Fruit fly (Drosophila melanogaster): ENCODE results near the gene BI-1.

Gene BI-1

DNA sequence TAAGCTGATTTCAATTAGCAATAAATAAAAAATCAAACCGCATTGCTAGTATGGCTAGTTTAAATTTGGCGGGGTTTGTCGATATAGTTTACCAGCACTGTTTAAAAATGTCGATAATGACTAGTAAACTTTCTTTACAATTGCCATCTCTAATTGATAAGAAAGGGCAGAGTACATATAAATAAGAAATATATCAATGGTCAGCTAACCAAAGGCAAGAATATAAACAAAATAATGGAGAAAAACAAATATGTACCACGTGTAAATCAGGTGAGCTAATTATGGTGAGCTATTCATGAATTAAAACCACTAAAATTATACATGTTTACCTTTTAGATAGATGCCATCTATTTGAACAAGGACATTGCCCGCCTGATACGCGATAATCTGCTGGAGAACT, 30.2 kb upstream of the BI-1 start, which contains the start of gene Pex2 (continued):
- TF ChIP-seq CG6791 (GFP tag; IDR thresholded peaks at IDR 0.05; ENCODE audit: partially characterized antibody) (0 out of 3 replicates have a peak, but pooled peaks have one; percentile 56), CG12155 (GFP tag; optimal IDR thresholded peaks at IDR 0.05) (peak; percentile 48), unc-4 (GFP tag; IDR thresholded peaks at IDR 0.05; ENCODE audit: partially characterized antibody) (0 out of 2 replicates have a peak, but pooled peaks have one; percentile 25), jing (GFP tag; optimal IDR thresholded peaks at IDR 0.05) (no peak), CG15514 (GFP tag; optimal IDR thresholded peaks at IDR 0.05) (peak; percentile 38), MBD-R2 (GFP tag; IDR thresholded peaks at IDR 0.05) (peak; percentile 39; the same call in 1 of the 2 replicates), lilli (GFP tag; optimal IDR thresholded peaks at IDR 0.05) (peak; percentile 25), B-H1 (GFP tag; IDR thresholded peaks at IDR 0.05) (no peak), Fer3 (tag; optimal IDR thresholded peaks at IDR 0.05) (no peak), tap (tag; optimal IDR thresholded peaks at IDR 0.05) (peak; percentile 1), Vsx1 (GFP tag; optimal IDR thresholded peaks at IDR 0.05) (peak; percentile 2), CG7839 (tag; optimal IDR thresholded peaks at IDR 0.05) (no peak), Asciz (GFP tag; optimal IDR thresholded peaks at IDR 0.05) (no peak), sna (GFP tag; IDR thresholded peaks at IDR 0.05; ENCODE audit: partially characterized antibody) (peak; percentile 34; the same call in 1 of the 2 replicates), Myb (GFP tag; optimal IDR thresholded peaks at IDR 0.05) (peak; percentile 27), sug (tag; optimal IDR thresholded peaks at IDR 0.05) (peak; percentile 28), caup (GFP tag; optimal IDR thresholded peaks at IDR 0.05; ENCODE audit: severe bottlenecking) (peak; percentile 9), phol (tag; optimal IDR thresholded peaks at IDR 0.05) (peak; percentile 91), gem (tag; optimal IDR thresholded peaks at IDR 0.05) (peak; percentile 1), CG2120 (GFP tag; optimal IDR thresholded peaks at IDR 0.05) (peak; percentile 32), CG16813 (GFP tag; IDR thresholded peaks at IDR 0.05; ENCODE audit: partially characterized antibody) (0 out of 3 replicates have a peak, but pooled peaks have one; percentile 31), B-H2 (GFP tag; optimal IDR thresholded peaks at IDR 0.05) (peak; percentile 71), CoRest (tag; optimal IDR thresholded peaks at IDR 0.05) (peak; percentile 20), HmgZ (tag; optimal IDR thresholded peaks at IDR 0.05) (peak; percentile 76), CG12104 (GFP tag; optimal IDR thresholded peaks at IDR 0.05) (no peak), CG15601 (tag; optimal IDR thresholded peaks at IDR 0.05) (peak; percentile 21), gcm (GFP tag; optimal IDR thresholded peaks at IDR 0.05) (peak; percentile 15), HLH4C (GFP tag; IDR thresholded peaks at IDR 0.05; ENCODE audit: partially characterized antibody) (peak; percentile 37; the same call in 1 of the 3 replicates), Hmr (GFP tag; optimal IDR thresholded peaks at IDR 0.05) (peak; percentile 33), CHES-1-like (GFP tag; optimal IDR thresholded peaks at IDR 0.05) (no peak), CG1603 (tag; optimal IDR thresholded peaks at IDR 0.05) (peak; percentile 58), YL-1 (GFP tag; optimal IDR thresholded peaks at IDR 0.05) (peak; percentile 9), CG4617 (GFP tag; optimal IDR thresholded peaks at IDR 0.05; ENCODE audit: borderline replicate concordance) (peak; percentile 9), ranshi (GFP tag; IDR thresholded peaks at IDR 0.05) (no peak), ab (GFP tag; optimal IDR thresholded peaks at IDR 0.05) (no peak), gro (GFP tag; optimal IDR thresholded peaks at IDR 0.05) (peak; percentile 55), CG13624 (GFP tag; optimal IDR thresholded peaks at IDR 0.05) (peak; percentile 4), crc (GFP tag; optimal IDR thresholded peaks at IDR 0.05) (peak; percentile 27), Dll (GFP tag; IDR thresholded peaks at IDR 0.05; ENCODE audit: partially characterized antibody) (peak; percentile 48; the same call in 1 of the 4 replicates), CG10267 (tag; optimal IDR thresholded peaks at IDR 0.05) (peak; percentile 96), CG33213 (GFP tag; optimal IDR thresholded peaks at IDR 0.05) (peak; percentile 13), CG13287 (GFP tag; IDR thresholded peaks at IDR 0.05; ENCODE audit: partially characterized antibody) (peak; percentile 69), E2f2 (GFP tag; IDR thresholded peaks at IDR 0.05) (peak; percentile 98), Bgb (GFP tag; IDR thresholded peaks at IDR 0.05; ENCODE audit: partially characterized antibody) (peak; percentile 28; the same call in 1 of the 2 replicates), Mrtf (GFP tag; IDR thresholded peaks at IDR 0.05) (no peak), tll (GFP tag; optimal IDR thresholded peaks at IDR 0.05) (no peak), Sry-δ (GFP tag; optimal IDR thresholded peaks at IDR 0.05) (peak; percentile 84), Dp (GFP tag; optimal IDR thresholded peaks at IDR 0.05) (peak; percentile 98)
